Worm (Caenorhabditis elegans) whole organism, L2 larva: ENCODE measurements around the gene nhr-119.

Experiments
- C34F6.9 ChIP-seq: fragments of 150-350 bp; optimal IDR thresholded peaks from 2 replicates; lab custom pipeline; 2014; ENCODE audit warnings: missing biosample characterization, missing genetic modification characterization
- F13H6.1 ChIP-seq: sonication (generic microtip); optimal IDR thresholded peaks from 2 replicates; lab custom pipeline; 2016; ENCODE audit warnings: missing genetic modification characterization, missing compliant biosample characterization
- Y55F3AM.14 ChIP-seq: fragments of 200-800 bp; sonication (Bioruptor generic); optimal IDR thresholded peaks from 2 replicates; lab custom pipeline; 2018; ENCODE audit warnings: mild to moderate bottlenecking, missing genetic modification characterization, missing compliant biosample characterization
- alr-1 ChIP-seq: fragments of 150-350 bp; optimal IDR thresholded peaks from 2 replicates; lab custom pipeline; 2014; ENCODE audit warnings: missing biosample characterization, missing genetic modification characterization
- aly-2 ChIP-seq: fragments of 150-350 bp; optimal IDR thresholded peaks from 2 replicates; lab custom pipeline; 2014; ENCODE audit warnings: missing biosample characterization, missing genetic modification characterization
- ama-1 ChIP-seq: fragments of 150-350 bp; optimal IDR thresholded peaks from 2 replicates; lab custom pipeline; 2018; ENCODE audit warnings: inconsistent platforms
- blmp-1 ChIP-seq: sonication (generic microtip); optimal IDR thresholded peaks from 2 replicates; lab custom pipeline; 2017; ENCODE audit warnings: missing genetic modification characterization, mild to moderate bottlenecking, missing compliant biosample characterization, antibody characterized with exemption, moderate library complexity; ENCODE audit not compliant: insufficient read depth
- ceh-16 ChIP-seq: fragments of 150-350 bp; optimal IDR thresholded peaks from 2 replicates; lab custom pipeline; 2014; ENCODE audit warnings: missing biosample characterization, missing genetic modification characterization
- ceh-82 ChIP-seq: fragments of 150-350 bp; optimal IDR thresholded peaks from 2 replicates; lab custom pipeline; 2014; ENCODE audit warnings: missing biosample characterization, missing genetic modification characterization
- crh-2 ChIP-seq: sonication (generic microtip); optimal IDR thresholded peaks from 2 replicates; lab custom pipeline; 2017; ENCODE audit warnings: missing biosample characterization, missing genetic modification characterization
- egl-27 ChIP-seq: sonication (generic microtip); optimal IDR thresholded peaks from 3 replicates; lab custom pipeline; 2017; ENCODE audit warnings: missing biosample characterization, missing genetic modification reagents, missing genetic modification characterization
- elt-3 ChIP-seq: sonication (generic microtip); optimal IDR thresholded peaks from 2 replicates; lab custom pipeline; 2017; ENCODE audit warnings: missing biosample characterization, missing genetic modification characterization
- fos-1 ChIP-seq: fragments of 150-350 bp; optimal IDR thresholded peaks from 2 replicates; lab custom pipeline; 2014; ENCODE audit warnings: missing biosample characterization, missing genetic modification characterization
- lin-11 ChIP-seq: fragments of 150-350 bp; sonication (generic microtip); optimal IDR thresholded peaks from 2 replicates; lab custom pipeline; 2014; ENCODE audit warnings: missing biosample characterization, missing genetic modification characterization, inconsistent platforms, mixed read lengths
- lin-13 ChIP-seq: fragments of 150-350 bp; optimal IDR thresholded peaks from 2 replicates; lab custom pipeline; 2014; ENCODE audit warnings: missing biosample characterization, missing genetic modification reagents, missing genetic modification characterization
- lin-39 ChIP-seq: fragments of 150-350 bp; optimal IDR thresholded peaks from 2 replicates; lab custom pipeline; 2014; ENCODE audit warnings: missing biosample characterization, missing genetic modification reagents, missing genetic modification characterization
- lsy-2 ChIP-seq, 2 experiments: fragments of 150-350 bp in 1 of 2; sonication (generic microtip) in 1 of 2; optimal IDR thresholded peaks; 2 replicates each; lab custom pipeline; 2014 to 2017; ENCODE audit warnings: missing biosample characterization in 2 of 2, missing genetic modification characterization in 2 of 2
- mab-5 ChIP-seq: fragments of 150-350 bp; optimal IDR thresholded peaks from 2 replicates; lab custom pipeline; 2014; ENCODE audit warnings: missing biosample characterization, missing genetic modification characterization
- mdl-1 ChIP-seq, 2 experiments: fragments of 150-350 bp in 1 of 2; sonication (generic microtip) in 1 of 2; optimal IDR thresholded peaks; 2 replicates each; lab custom pipeline; 2017; ENCODE audit warnings: missing biosample characterization in 2 of 2, missing genetic modification characterization in 2 of 2
- nhr-10 ChIP-seq: sonication (generic microtip); optimal IDR thresholded peaks from 2 replicates; lab custom pipeline; 2017; ENCODE audit warnings: missing biosample characterization, missing genetic modification characterization
- nhr-11 ChIP-seq: fragments of 150-350 bp; optimal IDR thresholded peaks from 2 replicates; lab custom pipeline; 2014; ENCODE audit warnings: missing biosample characterization, missing genetic modification characterization
- nhr-12 ChIP-seq: fragments of 150-350 bp; optimal IDR thresholded peaks from 2 replicates; lab custom pipeline; 2014; ENCODE audit warnings: missing biosample characterization, missing genetic modification characterization
- nhr-21 ChIP-seq: fragments of 150-350 bp; optimal IDR thresholded peaks from 2 replicates; lab custom pipeline; 2014; ENCODE audit warnings: missing biosample characterization, missing genetic modification characterization
- nhr-25 ChIP-seq: fragments of 150-350 bp; sonication (generic microtip); optimal IDR thresholded peaks from 3 replicates; lab custom pipeline; 2014; ENCODE audit warnings: missing biosample characterization, missing genetic modification characterization
- nhr-77 ChIP-seq: fragments of 150-350 bp; optimal IDR thresholded peaks from 2 replicates; lab custom pipeline; 2014; ENCODE audit warnings: missing biosample characterization, missing genetic modification characterization
- peb-1 ChIP-seq: fragments of 150-350 bp; optimal IDR thresholded peaks from 2 replicates; lab custom pipeline; 2014; ENCODE audit warnings: missing biosample characterization, missing genetic modification characterization
- skn-1 ChIP-seq: sonication (generic microtip); optimal IDR thresholded peaks from 2 replicates; lab custom pipeline; 2017; ENCODE audit warnings: missing biosample characterization, missing genetic modification characterization
- sma-3 ChIP-seq: sonication (generic microtip); optimal IDR thresholded peaks from 2 replicates; lab custom pipeline; 2016; ENCODE audit warnings: missing genetic modification reagents, missing genetic modification characterization, missing compliant biosample characterization
- sma-9 ChIP-seq, 2 experiments: fragments of 150-350 bp in 1 of 2; sonication (generic microtip) in 1 of 2; optimal IDR thresholded peaks; 2 replicates each; lab custom pipeline; 2014 to 2016; ENCODE audit warnings: missing genetic modification characterization in 2 of 2, mild to moderate bottlenecking in 1 of 2, missing biosample characterization in 1 of 2, missing compliant biosample characterization in 1 of 2, missing genetic modification reagents in 1 of 2, moderate library complexity in 1 of 2
- unc-39 ChIP-seq: fragments of 150-350 bp; optimal IDR thresholded peaks from 2 replicates; lab custom pipeline; 2014; ENCODE audit warnings: missing biosample characterization, missing genetic modification characterization
- unc-62 ChIP-seq: fragments of 150-350 bp; optimal IDR thresholded peaks from 2 replicates; lab custom pipeline; 2014; ENCODE audit warnings: missing biosample characterization, missing genetic modification reagents, missing genetic modification characterization
- zag-1 ChIP-seq: fragments of 150-350 bp; optimal IDR thresholded peaks from 2 replicates; lab custom pipeline; 2014; ENCODE audit warnings: missing biosample characterization, missing genetic modification characterization
- ztf-1 ChIP-seq: fragments of 200-800 bp; sonication (Bioruptor generic); conservative IDR thresholded peaks from 2 replicates; pipeline ENCODE4 v1.3.6; 2022; ENCODE audit warnings: missing genetic modification characterization, missing compliant biosample characterization
- ztf-11 ChIP-seq: sonication (generic microtip); optimal IDR thresholded peaks from 2 replicates; lab custom pipeline; 2017; ENCODE audit warnings: missing biosample characterization, missing genetic modification characterization
- ztf-4 ChIP-seq: fragments of 150-350 bp; optimal IDR thresholded peaks from 2 replicates; lab custom pipeline; 2014; ENCODE audit warnings: missing biosample characterization, missing genetic modification characterization

Gene nhr-119

DNA sequence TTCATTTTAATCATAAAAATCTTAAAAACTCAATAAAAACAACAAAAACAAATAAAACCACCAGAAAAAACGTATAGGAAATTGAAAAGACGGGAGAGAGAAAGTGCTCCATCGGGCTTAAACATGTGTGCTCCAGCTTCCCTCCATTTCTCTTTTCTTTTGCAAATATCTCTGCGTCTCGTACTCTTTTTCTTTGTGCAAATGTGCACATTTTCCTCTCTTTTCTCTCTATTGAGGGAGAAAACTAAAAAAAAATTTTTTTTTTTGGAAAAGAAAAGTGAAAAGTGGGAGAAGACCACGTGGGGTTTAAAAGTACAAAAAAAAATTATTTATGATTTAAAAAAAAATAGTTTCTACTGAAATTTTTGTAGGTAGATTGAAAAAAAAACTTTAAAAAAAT is 3.8 kb upstream of the nhr-119 start (continued):
- TF ChIP-seq mdl-1 (tag; optimal IDR thresholded peaks at IDR 0.05; lab: Kevin White, UChicago), result peak in 1 of 2 experiments; percentile 72
- TF ChIP-seq crh-2, result no peak
- TF ChIP-seq unc-62, result no peak
- TF ChIP-seq F13H6.1 (tag; lab: Kevin White, UChicago), result peak; percentile 38
- no peak for TF ChIP-seq ceh-82 (tag; lab: Kevin White, UChicago)
- TF ChIP-seq ztf-1 (GFP tag; lab: Robert Waterston, UW), result no peak
- peak in 1 of 2 experiments; percentile 65 for TF ChIP-seq lsy-2 (tag; optimal IDR thresholded peaks at IDR 0.05; lab: Kevin White, UChicago)
- TF ChIP-seq nhr-11 (tag; lab: Kevin White, UChicago), result no peak

ce11 chrII:2802804-2803586 is 2.6 kb upstream of the nhr-119 start:
- no peak for TF ChIP-seq nhr-25 (tag; lab: Kevin White, UChicago)
- TF ChIP-seq crh-2, result peak; percentile 32
- TF ChIP-seq nhr-12 (tag; lab: Kevin White, UChicago), result no peak
- TF ChIP-seq sma-3 (GFP tag; lab: Kevin White, UChicago), result no peak
- no peak for TF ChIP-seq peb-1 (tag; lab: Kevin White, UChicago)
- no peak for TF ChIP-seq ztf-1 (GFP tag; lab: Robert Waterston, UW)
- peak; percentile 2 for TF ChIP-seq lin-13 (GFP tag; lab: Kevin White, UChicago)
- TF ChIP-seq sma-9 (GFP tag; optimal IDR thresholded peaks at IDR 0.05; lab: Kevin White, UChicago), result peak; percentile 70
- TF ChIP-seq sma-9 (tag; optimal IDR thresholded peaks at IDR 0.05; lab: Kevin White, UChicago), result no peak
- TF ChIP-seq egl-27 (tag; lab: Kevin White, UChicago), result peak; percentile 5
- TF ChIP-seq aly-2 (tag; lab: Kevin White, UChicago), result no peak
- no peak for TF ChIP-seq mdl-1 (tag; optimal IDR thresholded peaks at IDR 0.05; lab: Kevin White, UChicago)
- TF ChIP-seq nhr-21 (tag; lab: Kevin White, UChicago), result peak; percentile 2
- no peak for TF ChIP-seq zag-1 (tag; lab: Kevin White, UChicago)
- no peak for TF ChIP-seq skn-1 (tag; lab: Kevin White, UChicago)
- no peak for TF ChIP-seq ama-1
- TF ChIP-seq lsy-2 (tag; optimal IDR thresholded peaks at IDR 0.05; lab: Kevin White, UChicago), result no peak
- TF ChIP-seq fos-1 (tag; lab: Kevin White, UChicago), result peak; percentile 60
- peak; percentile 6 for TF ChIP-seq Y55F3AM.14 (GFP tag; lab: Kevin White, UChicago)

DNA sequence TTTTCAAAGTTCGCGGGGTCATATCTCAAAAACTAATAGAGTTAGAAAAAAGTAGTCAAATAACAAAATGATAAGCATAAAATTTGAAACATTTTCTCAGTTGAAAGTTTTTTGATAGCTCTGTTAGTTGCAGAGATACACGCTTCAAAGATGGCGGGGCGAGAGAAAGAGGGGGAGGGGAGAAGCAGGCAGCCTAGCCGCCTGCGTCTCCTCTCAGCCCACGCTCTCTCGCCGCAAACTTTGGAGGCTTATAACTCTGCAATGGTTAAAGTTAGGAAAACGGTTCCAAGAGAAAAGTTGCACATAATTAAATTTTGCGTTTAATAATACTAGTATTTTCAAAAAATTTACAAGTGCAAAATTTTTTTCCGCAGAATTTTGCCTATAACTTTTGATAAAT is 1.4 kb upstream of the nhr-119 start:
- peak; percentile 48 for TF ChIP-seq lin-13 (GFP tag; lab: Kevin White, UChicago)
- no peak for TF ChIP-seq nhr-77
- no peak for TF ChIP-seq skn-1 (tag; lab: Kevin White, UChicago)
- TF ChIP-seq ceh-16 (tag; lab: Kevin White, UChicago), result no peak
- no peak for TF ChIP-seq F13H6.1 (tag; lab: Kevin White, UChicago)
- no peak for TF ChIP-seq fos-1 (tag; lab: Kevin White, UChicago)

DNA sequence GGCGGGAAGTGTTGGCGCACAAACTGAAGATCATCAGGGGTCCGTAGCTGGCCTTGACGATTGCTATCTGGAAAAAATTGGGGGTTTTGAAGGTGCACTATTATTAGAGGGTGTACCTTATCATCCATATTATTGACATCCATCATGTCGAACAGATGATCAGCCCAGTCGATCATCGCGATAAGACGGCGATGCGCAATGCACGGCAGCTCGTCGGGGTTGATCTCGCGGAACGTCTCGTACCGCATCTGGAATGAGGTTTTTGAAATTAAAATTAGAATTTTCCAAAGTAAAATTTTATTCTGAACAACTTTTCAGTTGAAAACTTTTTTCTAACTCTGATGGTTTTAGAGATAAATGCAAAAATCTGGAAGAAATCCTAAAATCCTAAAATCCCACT is 2.4 kb downstream of the nhr-119 start:
- TF ChIP-seq zag-1 (tag; lab: Kevin White, UChicago) (no peak), sma-3 (GFP tag; lab: Kevin White, UChicago) (no peak), mab-5 (tag; lab: Kevin White, UChicago) (no peak), Y55F3AM.14 (GFP tag; lab: Kevin White, UChicago) (no peak), alr-1 (tag; lab: Kevin White, UChicago) (no peak), nhr-12 (tag; lab: Kevin White, UChicago) (no peak), unc-62 (no peak), aly-2 (tag; lab: Kevin White, UChicago) (no peak), ztf-1 (GFP tag; lab: Robert Waterston, UW) (no peak), mdl-1 (tag; optimal IDR thresholded peaks at IDR 0.05; lab: Kevin White, UChicago) (no peak), nhr-10 (tag; lab: Kevin White, UChicago) (no peak), ztf-11 (tag; lab: Kevin White, UChicago) (no peak), egl-27 (tag; lab: Kevin White, UChicago) (no peak), ztf-4 (tag; lab: Kevin White, UChicago) (no peak)

DNA sequence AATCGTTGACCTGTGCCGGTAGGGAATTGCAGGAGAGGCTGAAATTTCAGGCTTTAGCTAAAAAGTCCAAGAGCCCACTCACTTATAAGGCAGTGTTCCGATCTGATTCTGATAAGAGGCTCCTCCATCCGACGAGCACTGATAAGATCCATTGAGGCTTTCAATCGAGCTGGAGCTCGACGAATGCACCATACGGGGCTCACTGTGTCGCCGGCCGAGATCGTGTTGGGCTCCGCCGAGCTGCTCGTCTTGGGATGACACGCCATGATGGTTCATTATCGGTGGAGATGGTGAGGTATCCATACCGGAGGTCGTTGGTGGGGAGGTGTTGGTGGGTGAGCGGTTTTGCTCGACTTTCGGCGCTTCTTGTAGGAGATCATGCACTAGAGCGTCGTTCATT is 4.0 kb downstream of the nhr-119 start:
- no peak for TF ChIP-seq elt-3
- TF ChIP-seq unc-39 (tag; lab: Kevin White, UChicago), result no peak
- TF ChIP-seq lin-39 (tag; lab: Kevin White, UChicago), result no peak
- TF ChIP-seq lin-11, result no peak
- TF ChIP-seq blmp-1 (tag; lab: Kevin White, UChicago), result no peak
- TF ChIP-seq nhr-21 (tag; lab: Kevin White, UChicago), result no peak
- TF ChIP-seq crh-2, result no peak
- TF ChIP-seq sma-9 (GFP tag; optimal IDR thresholded peaks at IDR 0.05; lab: Kevin White, UChicago), result no peak
- TF ChIP-seq sma-9 (tag; optimal IDR thresholded peaks at IDR 0.05; lab: Kevin White, UChicago), result no peak
- no peak for TF ChIP-seq C34F6.9 (tag; lab: Kevin White, UChicago)
- no peak for TF ChIP-seq mdl-1 (tag; optimal IDR thresholded peaks at IDR 0.05; lab: Kevin White, UChicago)
- TF ChIP-seq aly-2 (tag; lab: Kevin White, UChicago), result no peak
